Worm (Caenorhabditis elegans): ENCODE data around the gene C18E9.9.

DNA sequence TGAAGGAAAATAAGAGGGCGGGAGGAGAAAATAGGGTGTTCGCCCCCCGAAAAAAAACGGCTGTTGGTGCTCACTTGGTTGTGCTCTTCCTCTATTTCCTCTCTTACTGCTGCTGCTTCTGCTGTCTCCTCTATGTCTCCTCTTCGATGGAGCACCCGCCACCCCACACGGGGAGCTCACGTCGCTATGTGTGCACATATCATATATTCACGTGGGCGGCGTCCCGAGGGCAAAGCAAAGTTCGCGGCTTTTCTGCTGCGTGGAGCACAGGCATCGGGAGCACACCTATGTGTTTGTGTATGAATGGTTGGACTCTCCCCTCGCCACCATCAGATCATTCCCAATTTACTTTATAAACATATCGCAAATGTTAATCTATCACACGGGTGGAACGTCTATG is 24.0 kb upstream of the C18E9.9 start:
- TF ChIP-seq ztf-29 (GFP tag; IDR thresholded peaks at IDR 0.05) (no peak), ztf-23 (GFP tag; IDR thresholded peaks at IDR 0.05) (0 out of 2 replicates have a peak, but pooled peaks have one; percentile 34), flt-1 (GFP tag; IDR thresholded peaks at IDR 0.05) (no peak), ref-1 (GFP tag; conservative IDR thresholded peaks at IDR 0.05) (no peak), tab-1 (GFP tag; IDR thresholded peaks at IDR 0.05) (no peak), klf-2 (GFP tag; conservative IDR thresholded peaks at IDR 0.05) (no peak), cog-1 (tag; optimal IDR thresholded peaks at IDR 0.05) (no peak), T22C8.4 (GFP tag; IDR thresholded peaks at IDR 0.05) (no peak)
